Fruit fly (Drosophila melanogaster) whole organism, embryonic: ENCODE results near the gene GNBP1.

Experiments used
- BEAF-32 ChIP-seq: fragments of 200-800 bp; sonication (Bioruptor generic); optimal IDR thresholded peaks from 3 replicates; lab custom pipeline; 2017; ENCODE audit warnings: missing biosample characterization, missing genetic modification characterization, mild to moderate bottlenecking, moderate library complexity, missing genetic modification reagents
- Blimp-1 ChIP-seq: fragments of 200-800 bp; sonication (Bioruptor generic); optimal IDR thresholded peaks from 3 replicates; lab custom pipeline; 2018; ENCODE audit warnings: missing biosample characterization, missing genetic modification characterization, mild to moderate bottlenecking, moderate library complexity, missing genetic modification reagents
- Bteb2 ChIP-seq: fragments of 200-800 bp; sonication (Bioruptor generic); optimal IDR thresholded peaks from 2 replicates; lab custom pipeline; 2016; ENCODE audit warnings: missing biosample characterization, missing genetic modification characterization
- CG10147 ChIP-seq: fragments of 200-800 bp; sonication (Bioruptor generic); optimal IDR thresholded peaks from 2 replicates; lab custom pipeline; 2019; ENCODE audit warnings: missing biosample characterization, mild to moderate bottlenecking, missing genetic modification characterization, moderate library complexity
- CG12104 ChIP-seq: fragments of 200-800 bp; sonication (Bioruptor generic); optimal IDR thresholded peaks from 3 replicates; lab custom pipeline; 2016; ENCODE audit warnings: missing biosample characterization, missing genetic modification characterization
- CG13424 ChIP-seq: fragments of 200-800 bp; sonication (Bioruptor generic); optimal IDR thresholded peaks from 2 replicates; lab custom pipeline; 2019; ENCODE audit warnings: missing biosample characterization, mild to moderate bottlenecking, missing genetic modification characterization, moderate library complexity
- CG14965 ChIP-seq: fragments of 200-800 bp; sonication (Bioruptor generic); optimal IDR thresholded peaks from 2 replicates; lab custom pipeline; 2016; ENCODE audit warnings: missing biosample characterization, missing genetic modification characterization, borderline replicate concordance
- CG18476 ChIP-seq: fragments of 200-800 bp; sonication (Bioruptor generic); optimal IDR thresholded peaks from 2 replicates; lab custom pipeline; 2016; ENCODE audit warnings: missing biosample characterization, mild to moderate bottlenecking, missing genetic modification characterization
- CG2678 ChIP-seq: fragments of 200-800 bp; sonication (Bioruptor generic); optimal IDR thresholded peaks from 3 replicates; lab custom pipeline; 2019; ENCODE audit warnings: missing biosample characterization, mild to moderate bottlenecking, missing genetic modification characterization, moderate library complexity
- CG30403 ChIP-seq: fragments of 200-800 bp; sonication (Bioruptor generic); optimal IDR thresholded peaks from 3 replicates; lab custom pipeline; 2016; ENCODE audit warnings: missing biosample characterization, missing genetic modification characterization
- CG30431 ChIP-seq: fragments of 200-800 bp; sonication (Bioruptor generic); optimal IDR thresholded peaks from 2 replicates; lab custom pipeline; 2017; ENCODE audit warnings: missing biosample characterization, missing genetic modification characterization
- CG31441 ChIP-seq: fragments of 200-800 bp; sonication (Bioruptor generic); IDR thresholded peaks from 2 replicates; pipeline ENCODE4 v1.3.6; 2022; ENCODE audit warnings: missing biosample characterization, missing genetic modification characterization
- CG32772 ChIP-seq: fragments of 200-800 bp; sonication (Bioruptor generic); IDR thresholded peaks from 2 replicates; pipeline ENCODE4 v1.3.6; 2022; ENCODE audit warnings: missing biosample characterization, missing genetic modification characterization
- CG42726 ChIP-seq: fragments of 200-800 bp; sonication (Bioruptor generic); IDR thresholded peaks from 2 replicates; pipeline ENCODE4 v1.3.6; 2022; ENCODE audit warnings: missing biosample characterization, missing genetic modification characterization; ENCODE audit not compliant: partially characterized antibody
- CG43689 ChIP-seq: fragments of 200-800 bp; sonication (Bioruptor generic); IDR thresholded peaks from 2 replicates; pipeline ENCODE4 v1.3.6; 2022; ENCODE audit warnings: missing biosample characterization, missing genetic modification characterization
- CG6654 ChIP-seq: fragments of 200-800 bp; sonication (Bioruptor generic); optimal IDR thresholded peaks from 2 replicates; lab custom pipeline; 2017; ENCODE audit warnings: missing biosample characterization, mild to moderate bottlenecking, missing genetic modification characterization
- CG6765 ChIP-seq: fragments of 200-800 bp; sonication (Bioruptor generic); optimal IDR thresholded peaks from 3 replicates; lab custom pipeline; 2017; ENCODE audit warnings: missing biosample characterization, mild to moderate bottlenecking, missing genetic modification characterization
- Camta ChIP-seq: fragments of 200-800 bp; sonication (Bioruptor generic); optimal IDR thresholded peaks from 2 replicates; lab custom pipeline; 2016; ENCODE audit warnings: missing biosample characterization, missing genetic modification characterization
- Ets65A ChIP-seq: fragments of 200-800 bp; sonication (Bioruptor generic); peaks from one replicate; lab custom pipeline; 2016; ENCODE audit warnings: missing biosample characterization, missing genetic modification characterization
- Gsc ChIP-seq: fragments of 200-800 bp; sonication (Bioruptor generic); IDR thresholded peaks from 2 replicates; pipeline ENCODE4 v1.3.6; 2022; ENCODE audit warnings: missing biosample characterization, missing genetic modification characterization
- Hsf ChIP-seq: fragments of 200-800 bp; sonication (Bioruptor generic); optimal IDR thresholded peaks from 3 replicates; lab custom pipeline; 2016; ENCODE audit warnings: missing biosample characterization, missing genetic modification characterization
- Jarid2 ChIP-seq: fragments of 200-800 bp; sonication (Bioruptor generic); optimal IDR thresholded peaks from 3 replicates; lab custom pipeline; 2017; ENCODE audit warnings: mild to moderate bottlenecking, missing biosample characterization, missing genetic modification reagents, missing genetic modification characterization
- Med ChIP-seq: fragments of 200-800 bp; sonication (Bioruptor generic); peaks from one replicate; lab custom pipeline; 2016; ENCODE audit warnings: missing biosample characterization, missing genetic modification characterization, mild to moderate bottlenecking, inconsistent platforms, moderate library complexity
- Mrtf ChIP-seq: fragments of 200-800 bp; sonication (Bioruptor generic); IDR thresholded peaks from 3 replicates; pipeline ENCODE4 v1.3.6; 2022; ENCODE audit warnings: missing biosample characterization, missing genetic modification characterization
- NfI ChIP-seq: fragments of 200-800 bp; sonication (Bioruptor generic); optimal IDR thresholded peaks from 3 replicates; lab custom pipeline; 2018; ENCODE audit warnings: missing biosample characterization, mild to moderate bottlenecking, missing genetic modification characterization, moderate library complexity
- Rfx ChIP-seq: fragments of 200-800 bp; sonication (Bioruptor generic); IDR thresholded peaks from 2 replicates; pipeline ENCODE4 v1.3.6; 2022; ENCODE audit warnings: missing biosample characterization, missing genetic modification characterization
- Spps ChIP-seq: fragments of 200-800 bp; sonication (Bioruptor generic); optimal IDR thresholded peaks from 2 replicates; lab custom pipeline; 2018; ENCODE audit warnings: missing biosample characterization, mild to moderate bottlenecking, missing genetic modification characterization
- Sry-δ ChIP-seq: fragments of 200-800 bp; sonication (Bioruptor generic); optimal IDR thresholded peaks from 2 replicates; lab custom pipeline; 2016; ENCODE audit warnings: missing biosample characterization, missing genetic modification characterization
- YL-1 ChIP-seq: fragments of 200-800 bp; sonication (Bioruptor generic); optimal IDR thresholded peaks from 3 replicates; lab custom pipeline; 2017; ENCODE audit warnings: missing biosample characterization, mild to moderate bottlenecking, missing genetic modification characterization
- cad ChIP-seq: fragments of >200 bp; optimal IDR thresholded peaks from 2 replicates; lab custom pipeline; 2017; ENCODE audit warnings: missing biosample characterization, missing genetic modification characterization
- caup ChIP-seq: fragments of 200-800 bp; sonication (Bioruptor generic); optimal IDR thresholded peaks from 3 replicates; lab custom pipeline; 2017; ENCODE audit warnings: missing biosample characterization, mild to moderate bottlenecking, missing genetic modification characterization, moderate library complexity; ENCODE audit not compliant: severe bottlenecking
- chinmo ChIP-seq: fragments of 200-800 bp; sonication (Bioruptor generic); IDR thresholded peaks from 4 replicates; pipeline ENCODE4 v1.3.6; 2022; ENCODE audit warnings: missing biosample characterization, missing genetic modification characterization; ENCODE audit not compliant: partially characterized antibody
- cwo ChIP-seq: fragments of 200-800 bp; sonication (Bioruptor generic); optimal IDR thresholded peaks from 3 replicates; lab custom pipeline; 2017; ENCODE audit warnings: missing biosample characterization, missing genetic modification characterization, mild to moderate bottlenecking, moderate library complexity, missing genetic modification reagents
- dm ChIP-seq: fragments of 200-800 bp; sonication (Bioruptor generic); optimal IDR thresholded peaks from 3 replicates; lab custom pipeline; 2016; ENCODE audit warnings: missing biosample characterization, missing genetic modification characterization
- esg ChIP-seq: fragments of 200-800 bp; sonication (Bioruptor generic); conservative IDR thresholded peaks from 2 replicates; pipeline ENCODE4 v1.3.6; 2022; ENCODE audit warnings: missing biosample characterization, missing genetic modification characterization
- fru ChIP-seq: fragments of >200 bp; optimal IDR thresholded peaks from 2 replicates; lab custom pipeline; 2017
- ftz-f1 ChIP-seq: fragments of 200-800 bp; sonication (Bioruptor generic); optimal IDR thresholded peaks from 2 replicates; lab custom pipeline; 2016; ENCODE audit warnings: missing biosample characterization, missing genetic modification characterization
- gt ChIP-seq: fragments of 200-800 bp; sonication (Bioruptor generic); IDR thresholded peaks from 2 replicates; pipeline ENCODE4 v1.3.6; 2022; ENCODE audit warnings: missing biosample characterization, missing genetic modification characterization
- insv ChIP-seq, 2 experiments: fragments of 200-800 bp; sonication (Bioruptor generic); optimal IDR thresholded peaks; 3 replicates each; lab custom pipeline; 2016 to 2018; ENCODE audit warnings: missing biosample characterization in 2 of 2, missing genetic modification characterization in 2 of 2
- inv ChIP-seq: fragments of 200-800 bp; sonication (Bioruptor generic); IDR thresholded peaks from 2 replicates; pipeline ENCODE4 v1.3.6; 2022; ENCODE audit warnings: missing biosample characterization, missing genetic modification characterization; ENCODE audit not compliant: partially characterized antibody
- kay ChIP-seq: fragments of 200-800 bp; sonication (Bioruptor generic); optimal IDR thresholded peaks from 2 replicates; lab custom pipeline; 2016; ENCODE audit warnings: missing biosample characterization, missing genetic modification characterization
- org-1 ChIP-seq: fragments of 200-800 bp; sonication (Bioruptor generic); optimal IDR thresholded peaks from 2 replicates; lab custom pipeline; 2017; ENCODE audit warnings: missing biosample characterization, missing genetic modification characterization
- sd ChIP-seq: fragments of 200-800 bp; sonication (Bioruptor generic); optimal IDR thresholded peaks from 3 replicates; lab custom pipeline; 2018; ENCODE audit warnings: missing biosample characterization, mild to moderate bottlenecking, missing genetic modification characterization, moderate library complexity
- sob ChIP-seq: fragments of 200-800 bp; sonication (Bioruptor generic); IDR thresholded peaks from 2 replicates; pipeline ENCODE4 v1.3.6; 2022; ENCODE audit warnings: missing biosample characterization, missing genetic modification characterization
- sug ChIP-seq: fragments of 200-800 bp; optimal IDR thresholded peaks from 2 replicates; lab custom pipeline; 2019; ENCODE audit warnings: missing biosample characterization, mild to moderate bottlenecking, missing genetic modification characterization, moderate library complexity
- tap ChIP-seq: fragments of 200-800 bp; optimal IDR thresholded peaks from 3 replicates; lab custom pipeline; 2019; ENCODE audit warnings: missing biosample characterization, mild to moderate bottlenecking, missing genetic modification characterization, moderate library complexity
- tin ChIP-seq: fragments of 200-800 bp; sonication (Bioruptor generic); optimal IDR thresholded peaks from 3 replicates; lab custom pipeline; 2016; ENCODE audit warnings: missing biosample characterization, missing genetic modification characterization
- tll ChIP-seq, 2 experiments: fragments of 200-800 bp in 1 of 2; fragments of >200 bp in 1 of 2; sonication (Bioruptor generic) in 1 of 2; optimal IDR thresholded peaks; 2 replicates each; lab custom pipeline; 2017 to 2019; ENCODE audit warnings: missing biosample characterization in 2 of 2, missing genetic modification characterization in 2 of 2, mild to moderate bottlenecking in 1 of 2, moderate library complexity in 1 of 2
- ttk ChIP-seq: fragments of 200-800 bp; sonication (Bioruptor generic); IDR thresholded peaks from 2 replicates; pipeline ENCODE4 v2.1.2; 2022; ENCODE audit warnings: missing biosample characterization, missing genetic modification characterization
- unc-4 ChIP-seq: fragments of 200-800 bp; sonication (Bioruptor generic); IDR thresholded peaks from 2 replicates; pipeline ENCODE4 v1.3.6; 2022; ENCODE audit warnings: missing biosample characterization, missing genetic modification characterization; ENCODE audit not compliant: partially characterized antibody
- zen ChIP-seq: fragments of 200-800 bp; sonication (Bioruptor generic); optimal IDR thresholded peaks from 3 replicates; lab custom pipeline; 2018; ENCODE audit warnings: missing biosample characterization, mild to moderate bottlenecking, missing genetic modification characterization, moderate library complexity

The GNBP1 gene

dm6 chr3L:18672203-18672602 is 3.4 kb upstream of the GNBP1 start (continued):
- TF ChIP-seq zen: no peak
- no peak for TF ChIP-seq sd (tag; lab: Kevin White, UChicago)
- no peak for TF ChIP-seq Mrtf (GFP tag; lab: Robert Waterston, UW)
- no peak for TF ChIP-seq inv (GFP tag; lab: Robert Waterston, UW)
- TF ChIP-seq Sry-δ (GFP tag; lab: Kevin White, UChicago): no peak
- no peak for TF ChIP-seq chinmo (GFP tag; lab: Robert Waterston, UW)
- TF ChIP-seq Gsc: no peak
- TF ChIP-seq Blimp-1 (GFP tag; lab: Kevin White, UChicago): no peak
- no peak for TF ChIP-seq esg (GFP tag; lab: Robert Waterston, UW)
- peak; percentile 42 for TF ChIP-seq YL-1 (GFP tag; lab: Kevin White, UChicago)
- TF ChIP-seq Camta (GFP tag; lab: Kevin White, UChicago): no peak
- TF ChIP-seq CG43689 (GFP tag; lab: Robert Waterston, UW): no peak
- peak; percentile 14 for TF ChIP-seq NfI
- TF ChIP-seq tll (GFP tag; optimal IDR thresholded peaks at IDR 0.05; lab: Kevin White, UChicago): no peak
- TF ChIP-seq sug: peak; percentile 9
- no peak for TF ChIP-seq CG32772
- peak; percentile 63 for TF ChIP-seq Rfx
- peak; percentile 14 for TF ChIP-seq CG30403 (GFP tag; lab: Kevin White, UChicago)
- no peak for TF ChIP-seq CG10147
- TF ChIP-seq insv (GFP tag; optimal IDR thresholded peaks at IDR 0.05; lab: Kevin White, UChicago): no peak
- no peak for TF ChIP-seq CG13424
- TF ChIP-seq tap: no peak
- TF ChIP-seq Jarid2 (GFP tag; lab: Kevin White, UChicago): no peak
- no peak for TF ChIP-seq Spps (tag; lab: Kevin White, UChicago)
- TF ChIP-seq Ets65A (GFP tag; lab: Kevin White, UChicago): no peak
- no peak for TF ChIP-seq cwo (GFP tag; lab: Kevin White, UChicago)
- peak; percentile 8 for TF ChIP-seq dm
- TF ChIP-seq caup (GFP tag; lab: Kevin White, UChicago): peak; percentile 0
- TF ChIP-seq kay (GFP tag; lab: Kevin White, UChicago): no peak
- TF ChIP-seq CG6765 (GFP tag; lab: Kevin White, UChicago): no peak
- TF ChIP-seq CG2678 (tag; lab: Kevin White, UChicago): no peak
- TF ChIP-seq tin: no peak
- TF ChIP-seq CG18476: no peak
- no peak for TF ChIP-seq CG14965 (GFP tag; lab: Kevin White, UChicago)
- 0 out of 2 replicates have a peak, but pooled peaks have one; percentile 11 for TF ChIP-seq unc-4 (GFP tag; lab: Robert Waterston, UW)
- no peak for TF ChIP-seq cad (GFP tag; lab: Kevin White, UChicago)
- TF ChIP-seq CG6654 (GFP tag; lab: Kevin White, UChicago): no peak
- no peak for TF ChIP-seq org-1 (GFP tag; lab: Kevin White, UChicago)
- TF ChIP-seq fru: no peak
- no peak for TF ChIP-seq ttk (GFP tag; lab: Robert Waterston, UW)
- peak; percentile 48; the same call in 1 of the 2 replicates for TF ChIP-seq sob (GFP tag; lab: Robert Waterston, UW)
- TF ChIP-seq Med (GFP tag; lab: Kevin White, UChicago): peak; percentile 84
- TF ChIP-seq BEAF-32 (GFP tag; lab: Kevin White, UChicago): no peak
- TF ChIP-seq ftz-f1: peak; percentile 51
- no peak for TF ChIP-seq CG42726 (GFP tag; lab: Robert Waterston, UW)
- no peak for TF ChIP-seq Hsf (GFP tag; lab: Kevin White, UChicago)
- TF ChIP-seq CG12104: no peak
- no peak for TF ChIP-seq CG30431 (GFP tag; lab: Kevin White, UChicago)
- no peak for TF ChIP-seq gt (GFP tag; lab: Robert Waterston, UW)
- no peak for TF ChIP-seq CG31441 (GFP tag; lab: Robert Waterston, UW)
- TF ChIP-seq Bteb2 (GFP tag; lab: Kevin White, UChicago): peak; percentile 11
